Worm (Caenorhabditis elegans) whole organism, young adult: ENCODE data around the gene F09E10.5.

ENCODE experiments used
- F52B5.7 ChIP-seq: sonication (generic microtip); optimal IDR thresholded peaks from 2 replicates; lab custom pipeline; 2016; ENCODE audit warnings: mild to moderate bottlenecking, missing genetic modification characterization, missing compliant biosample characterization
- T26A5.8 ChIP-seq: sonication (generic microtip); optimal IDR thresholded peaks from 2 replicates; lab custom pipeline; 2016; ENCODE audit warnings: missing genetic modification characterization, missing compliant biosample characterization
- ccch-3 ChIP-seq: fragments of 200-800 bp; sonication (Bioruptor generic); optimal IDR thresholded peaks from 2 replicates; lab custom pipeline; 2018; ENCODE audit warnings: mild to moderate bottlenecking, missing genetic modification characterization, missing compliant biosample characterization
- cebp-2 ChIP-seq: fragments of 200-800 bp; sonication (Bioruptor generic); IDR thresholded peaks from 2 replicates; pipeline ENCODE4 v1.3.6; 2022; ENCODE audit warnings: missing genetic modification characterization, missing compliant biosample characterization
- ceh-100 ChIP-seq: fragments of 200-800 bp; sonication (Bioruptor generic); IDR thresholded peaks from 2 replicates; pipeline ENCODE4 v1.3.6; 2022; ENCODE audit warnings: missing genetic modification reagents, missing genetic modification characterization, missing compliant biosample characterization
- egl-18 ChIP-seq: fragments of 200-800 bp; sonication (Bioruptor generic); IDR thresholded peaks from 2 replicates; pipeline ENCODE4 v1.3.6; 2022; ENCODE audit warnings: missing genetic modification reagents, missing genetic modification characterization, missing compliant biosample characterization
- gei-17 ChIP-seq: fragments of 200-800 bp; sonication (Bioruptor generic); optimal IDR thresholded peaks from 2 replicates; lab custom pipeline; 2018; ENCODE audit warnings: mild to moderate bottlenecking, missing genetic modification characterization, missing compliant biosample characterization
- let-526 ChIP-seq: fragments of 200-800 bp; sonication (Bioruptor generic); IDR thresholded peaks from 2 replicates; pipeline ENCODE4 v1.3.6; 2022; ENCODE audit warnings: missing genetic modification reagents, missing genetic modification characterization, missing compliant biosample characterization
- nhr-27 ChIP-seq: fragments of 200-800 bp; sonication (Bioruptor generic); optimal IDR thresholded peaks from 2 replicates; lab custom pipeline; 2018; ENCODE audit warnings: mild to moderate bottlenecking, missing genetic modification characterization, moderate library complexity, missing compliant biosample characterization
- snpc-4 ChIP-seq, 5 experiments: fragments of 150-350 bp in 1 of 5; sonication (generic microtip) in 4 of 5; optimal IDR thresholded peaks; 2 replicates each; lab custom pipeline; 2014 to 2018; ENCODE audit warnings: missing genetic modification characterization in 5 of 5, missing biosample characterization in 3 of 5, antibody characterized with exemption in 2 of 5, mild to moderate bottlenecking in 2 of 5, missing compliant biosample characterization in 2 of 5, missing genotype in 2 of 5, moderate library complexity in 2 of 5, missing genetic modification reagents in 1 of 5
- unc-62 ChIP-seq: fragments of 150-350 bp; optimal IDR thresholded peaks from 2 replicates; lab custom pipeline; 2014; ENCODE audit warnings: missing biosample characterization, missing genetic modification reagents, missing genetic modification characterization
- ztf-3 ChIP-seq: fragments of 200-800 bp; sonication (Bioruptor generic); optimal IDR thresholded peaks from 2 replicates; lab custom pipeline; 2018; ENCODE audit warnings: mild to moderate bottlenecking, missing genetic modification characterization, missing compliant biosample characterization

DNA sequence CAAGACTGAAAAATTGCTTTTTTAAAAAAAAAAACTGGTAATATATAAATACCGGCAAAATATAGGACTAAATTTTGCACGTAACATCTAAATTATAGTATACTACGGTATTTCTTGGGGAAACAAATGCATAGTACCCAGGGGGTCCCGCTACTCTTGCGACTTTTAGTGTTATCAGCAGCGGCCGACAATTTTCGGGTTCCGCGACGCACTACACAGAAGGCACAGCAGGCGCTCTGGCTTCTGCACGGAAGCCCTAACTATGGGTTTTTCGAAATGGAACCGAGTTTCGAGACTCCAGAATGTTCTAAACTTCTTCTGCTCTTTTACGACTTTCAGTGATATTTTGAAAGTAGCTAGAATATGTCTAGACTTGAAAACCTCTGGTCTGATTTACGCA, 22.4 kb upstream of the F09E10.5 start:
- TF ChIP-seq gei-17 (GFP tag; lab: Kevin White, UChicago) (no peak), ccch-3 (GFP tag; lab: Kevin White, UChicago) (no peak), T26A5.8 (tag; lab: Kevin White, UChicago) (no peak), snpc-4 (GFP tag; optimal IDR thresholded peaks at IDR 0.05; lab: Kevin White, UChicago) (no peak), snpc-4 (tag; optimal IDR thresholded peaks at IDR 0.05; lab: Kevin White, UChicago) (peak in 3 of 4 experiments; percentile 16 to 83 (median 73)), egl-18 (no peak), F52B5.7 (no peak), cebp-2 (GFP tag; lab: Robert Waterston, UW) (no peak), ceh-100 (GFP tag; lab: Robert Waterston, UW) (no peak), let-526 (no peak), ztf-3 (no peak), nhr-27 (tag; lab: Kevin White, UChicago) (no peak), unc-62 (GFP tag; lab: Kevin White, UChicago) (no peak)
